Worm (Caenorhabditis elegans): ENCODE results near the gene suca-1.

ce11 chrX:10910716-10911115 is 10.8 kb upstream of the suca-1 start, which contains the start of gene F47B10.8:
- no peak for TF ChIP-seq aly-1 (tag; optimal IDR thresholded peaks at IDR 0.05)
- no peak for TF ChIP-seq hmg-4 (GFP tag; optimal IDR thresholded peaks at IDR 0.05)
- TF ChIP-seq ama-1 (optimal IDR thresholded peaks at IDR 0.05) = no peak
- TF ChIP-seq tbx-37 (GFP tag; conservative IDR thresholded peaks at IDR 0.05) = no peak
- no peak for TF ChIP-seq hnd-1 (tag; optimal IDR thresholded peaks at IDR 0.05)
- no peak for TF ChIP-seq F13C5.2 (tag; optimal IDR thresholded peaks at IDR 0.05)
- no peak for TF ChIP-seq tra-4 (tag; optimal IDR thresholded peaks at IDR 0.05)
